Worm (Caenorhabditis elegans) whole organism, early embryonic: ENCODE results near the gene Y57G11C.46.

Experiments
- ama-1 ChIP-seq: fragments of 150-350 bp; optimal IDR thresholded peaks from 2 replicates; lab custom pipeline; 2014
- ets-7 ChIP-seq: sonication (generic microtip); optimal IDR thresholded peaks from 2 replicates; lab custom pipeline; 2016; ENCODE audit warnings: missing genotype, missing genetic modification characterization, missing compliant biosample characterization
- hnd-1 ChIP-seq: sonication (generic microtip); optimal IDR thresholded peaks from 2 replicates; lab custom pipeline; 2016; ENCODE audit warnings: missing genetic modification characterization, missing compliant biosample characterization
- sea-1 ChIP-seq: fragments of 200-800 bp; sonication (Bioruptor generic); conservative IDR thresholded peaks from 2 replicates; pipeline ENCODE4 v1.3.6; 2022; ENCODE audit warnings: missing genetic modification characterization, missing compliant biosample characterization
- tbx-11 ChIP-seq: fragments of 200-800 bp; sonication (Bioruptor generic); IDR thresholded peaks from 2 replicates; pipeline ENCODE4 v1.3.6; 2022; ENCODE audit warnings: missing genetic modification characterization, missing compliant biosample characterization

DNA sequence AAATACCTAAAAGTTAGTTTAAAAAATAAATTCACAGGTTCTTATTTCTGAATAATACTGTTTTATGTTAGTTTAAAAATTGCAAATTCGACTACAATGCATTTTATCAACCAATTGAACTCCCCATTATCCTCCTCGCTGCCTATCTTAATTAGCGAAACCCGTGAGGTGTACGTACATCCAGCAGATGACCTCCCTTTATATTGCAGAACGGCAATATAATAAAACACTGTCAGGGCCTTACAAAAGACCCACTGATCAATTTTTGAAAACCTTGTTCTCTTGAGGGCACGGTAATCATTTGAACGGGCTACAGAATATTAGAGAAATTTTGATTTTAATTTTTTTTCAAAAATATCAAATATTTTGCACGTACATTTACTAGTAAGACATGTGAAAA lies 48.3 kb upstream of the Y57G11C.46 start:
- TF ChIP-seq tbx-11 (GFP tag; lab: Robert Waterston, UW) (no peak), sea-1 (GFP tag; lab: Robert Waterston, UW) (no peak), ama-1 (lab: Kevin White, UChicago) (no peak), ets-7 (tag; lab: Kevin White, UChicago) (no peak), hnd-1 (no peak)
